Worm (Caenorhabditis elegans): ENCODE results near the gene Y46H3C.5.

DNA sequence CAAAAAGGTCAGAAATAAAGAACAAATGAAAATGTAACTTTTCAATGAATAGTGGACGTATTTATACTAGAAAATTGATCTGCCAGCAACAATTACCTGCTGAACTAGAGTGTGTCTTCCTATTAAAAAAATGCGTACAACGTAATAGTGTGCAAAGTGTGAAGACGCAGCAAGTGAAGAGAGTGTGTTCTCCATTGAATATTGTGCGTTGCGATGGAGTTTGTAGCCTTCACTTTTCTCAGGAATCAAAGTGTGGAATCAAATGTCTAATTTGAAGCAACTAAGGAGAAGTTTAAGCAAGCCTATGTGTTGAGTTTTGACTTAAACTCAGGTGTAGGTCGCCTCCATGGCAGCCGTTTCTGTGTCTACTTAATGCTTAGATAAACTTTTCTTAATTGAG, 39.6 kb upstream of the Y46H3C.5 start, which contains the start of gene gst-21:
- TF ChIP-seq ama-1 (optimal IDR thresholded peaks at IDR 0.05) (no peak), hmbx-1 (tag; optimal IDR thresholded peaks at IDR 0.05) (no peak), tbx-37 (GFP tag; conservative IDR thresholded peaks at IDR 0.05) (no peak), flt-1 (GFP tag; IDR thresholded peaks at IDR 0.05) (no peak), scrt-1 (GFP tag; IDR thresholded peaks at IDR 0.05) (no peak), ceh-36 (tag; optimal IDR thresholded peaks at IDR 0.05) (no peak), F13C5.2 (tag; optimal IDR thresholded peaks at IDR 0.05) (no peak), ceh-13 (GFP tag; optimal IDR thresholded peaks at IDR 0.05) (no peak), tbx-11 (GFP tag; IDR thresholded peaks at IDR 0.05) (no peak), sea-1 (GFP tag; conservative IDR thresholded peaks at IDR 0.05) (no peak)
